Fruit fly (Drosophila melanogaster): Measurements from ENCODE around the gene AhcyL2.
A peak's percentile ranks its signal among the peaks of the same experiment; 100 is the strongest.

DNA sequence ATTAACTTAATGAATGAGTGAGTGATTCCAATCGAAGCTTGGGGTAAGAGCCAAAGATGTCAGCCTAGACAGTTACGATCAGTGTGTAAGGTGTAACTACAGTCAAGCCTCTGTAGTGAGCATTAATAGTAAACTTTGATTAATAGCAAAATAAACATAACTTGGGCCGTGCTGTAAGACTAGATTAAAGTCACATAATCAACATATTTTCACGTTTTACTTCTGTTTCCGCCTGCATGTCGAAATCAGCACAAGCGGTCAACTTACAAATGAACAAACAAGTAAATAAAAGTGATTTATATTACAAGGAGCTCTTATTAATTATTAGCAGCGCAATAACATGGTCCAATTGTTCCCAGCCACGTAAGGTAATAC, 6.0 kb upstream of the AhcyL2 start:
- TF ChIP-seq CG1621 (tag; optimal IDR thresholded peaks at IDR 0.05): no peak
- peak; percentile 23 for TF ChIP-seq dac (GFP tag; optimal IDR thresholded peaks at IDR 0.05)
- TF ChIP-seq Blimp-1 (GFP tag; optimal IDR thresholded peaks at IDR 0.05): no peak
- no peak for TF ChIP-seq Sox102F (GFP tag; optimal IDR thresholded peaks at IDR 0.05)
- no peak for TF ChIP-seq esn (GFP tag; optimal IDR thresholded peaks at IDR 0.05)
- TF ChIP-seq CG6854 (GFP tag; optimal IDR thresholded peaks at IDR 0.05): no peak
- no peak for TF ChIP-seq net (GFP tag; optimal IDR thresholded peaks at IDR 0.05)
- no peak for TF ChIP-seq eg (GFP tag; IDR thresholded peaks at IDR 0.05)
- TF ChIP-seq achi (GFP tag; optimal IDR thresholded peaks at IDR 0.05): no peak
- no peak for TF ChIP-seq CG34406 (GFP tag; optimal IDR thresholded peaks at IDR 0.05)
